Worm (Caenorhabditis elegans): Measurements from ENCODE around the gene lgc-39.

DNA sequence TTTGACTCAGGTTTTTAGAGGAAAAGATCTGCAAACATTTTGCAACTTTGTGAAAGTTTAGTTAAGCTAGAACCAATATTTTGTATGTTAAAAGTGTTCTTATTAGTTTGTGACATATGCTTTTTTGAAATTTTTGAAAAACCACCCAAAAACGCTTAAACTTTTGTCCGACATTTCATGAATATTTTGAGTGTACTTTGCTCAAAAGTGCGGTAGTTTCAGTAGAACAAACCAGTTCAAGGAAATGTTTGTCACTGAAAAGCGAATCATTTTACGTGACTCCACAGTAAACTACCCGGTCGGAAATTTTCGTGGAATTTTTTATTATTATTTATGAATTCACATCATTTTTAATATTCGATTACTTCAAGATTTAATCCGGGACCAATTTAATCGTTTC is 9.2 kb downstream of the lgc-39 start, which contains the start of gene pitr-5:
- TF ChIP-seq mep-1 (tag; optimal IDR thresholded peaks at IDR 0.05) (no peak), hif-1 (tag; optimal IDR thresholded peaks at IDR 0.05) (no peak), jun-1 (tag; optimal IDR thresholded peaks at IDR 0.05) (no peak), lsy-2 (tag; optimal IDR thresholded peaks at IDR 0.05) (no peak), lin-13 (GFP tag; optimal IDR thresholded peaks at IDR 0.05) (no peak)

Data from whole organism, L4 larva.